Worm (Caenorhabditis elegans): ENCODE data around the gene R12B2.8.

The R12B2.8 gene

DNA sequence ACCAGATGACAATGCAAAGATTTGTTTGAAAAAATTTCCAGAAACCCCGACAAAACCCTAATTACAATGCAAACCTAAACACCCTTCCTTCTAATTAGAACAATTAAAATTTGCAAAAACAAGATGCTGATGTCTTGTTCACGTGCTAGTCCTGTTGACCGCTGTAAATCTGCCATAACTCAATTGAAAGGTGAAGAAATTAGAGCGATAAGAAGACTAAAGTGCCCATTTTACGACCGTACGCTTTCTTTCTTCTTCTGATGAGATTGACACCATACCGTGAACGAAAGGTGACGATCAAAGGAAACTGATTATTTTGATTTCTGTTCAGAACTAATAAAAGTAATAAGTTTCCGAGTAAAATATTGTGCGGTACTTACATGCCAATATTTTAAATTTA lies 10.2 kb upstream of the R12B2.8 start:
- TF ChIP-seq nhr-28 (tag; optimal IDR thresholded peaks at IDR 0.05) (peak; percentile 32), dve-1 (tag; optimal IDR thresholded peaks at IDR 0.05; ENCODE audit: insufficient read depth) (peak; percentile 49), ztf-11 (tag; optimal IDR thresholded peaks at IDR 0.05) (no peak), tra-1 (GFP tag; IDR thresholded peaks at IDR 0.05) (peak; percentile 96), daf-16 (GFP tag; optimal IDR thresholded peaks at IDR 0.05) (no peak), daf-16 (tag; optimal IDR thresholded peaks at IDR 0.05) (peak; percentile 28), hlh-11 (tag; optimal IDR thresholded peaks at IDR 0.05) (peak; percentile 61), dmd-6 (GFP tag; IDR thresholded peaks at IDR 0.05) (peak; percentile 92), php-3 (GFP tag; IDR thresholded peaks at IDR 0.05) (peak; percentile 99), fos-1 (tag; optimal IDR thresholded peaks at IDR 0.05) (no peak), unc-62 (GFP tag; optimal IDR thresholded peaks at IDR 0.05 in 1 of 2) (peak in 1 of 2 experiments; percentile 22), unc-62 (tag; optimal IDR thresholded peaks at IDR 0.05) (no peak), zfp-2 (tag; optimal IDR thresholded peaks at IDR 0.05) (no peak), hlh-30 (tag; optimal IDR thresholded peaks at IDR 0.05; ENCODE audit: insufficient read depth) (peak; percentile 9), ceh-20 (GFP tag; IDR thresholded peaks at IDR 0.05) (peak; percentile 95)

DNA sequence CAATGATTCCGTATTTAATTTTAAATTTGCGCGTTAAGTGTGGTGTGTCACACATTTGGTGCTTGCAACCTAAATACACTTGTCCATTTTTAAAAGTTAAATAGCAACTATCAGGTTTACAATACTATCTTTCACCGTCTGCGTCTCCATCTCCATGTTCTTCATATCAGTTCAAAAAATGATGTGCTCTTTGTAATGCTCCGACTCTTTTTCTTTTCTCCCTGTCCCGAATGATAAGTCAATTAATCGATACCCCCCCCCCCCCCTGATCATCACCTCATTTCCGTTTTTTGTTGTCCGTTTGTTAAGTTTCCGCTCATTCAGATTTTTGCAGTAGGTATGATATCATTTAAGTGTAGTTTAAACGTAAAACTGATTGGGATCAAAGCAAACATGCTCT lies 9.6 kb upstream of the R12B2.8 start:
- TF ChIP-seq ztf-7 (tag; optimal IDR thresholded peaks at IDR 0.05): no peak
- no peak for TF ChIP-seq hlh-30 (tag; optimal IDR thresholded peaks at IDR 0.05; ENCODE audit: insufficient read depth)
- TF ChIP-seq ztf-11 (tag; optimal IDR thresholded peaks at IDR 0.05): no peak
- peak; percentile 27 for TF ChIP-seq hlh-11 (tag; optimal IDR thresholded peaks at IDR 0.05)
- no peak for TF ChIP-seq dmd-8 (GFP tag; IDR thresholded peaks at IDR 0.05)
- TF ChIP-seq ZK337.2 (GFP tag; IDR thresholded peaks at IDR 0.05): no peak
- TF ChIP-seq lin-1 (GFP tag; IDR thresholded peaks at IDR 0.05): peak; percentile 53; the same call in 1 of the 2 replicates
- TF ChIP-seq fkh-10 (GFP tag; optimal IDR thresholded peaks at IDR 0.05): no peak
- peak; percentile 40 for TF ChIP-seq dve-1 (tag; optimal IDR thresholded peaks at IDR 0.05; ENCODE audit: insufficient read depth)
- TF ChIP-seq hif-1 (tag; optimal IDR thresholded peaks at IDR 0.05): no peak
- TF ChIP-seq egl-43 (GFP tag; IDR thresholded peaks at IDR 0.05): no peak
- peak; percentile 47 for TF ChIP-seq nhr-28 (tag; optimal IDR thresholded peaks at IDR 0.05)
- peak; percentile 26; the same call in 1 of the 2 replicates for TF ChIP-seq php-3 (GFP tag; IDR thresholded peaks at IDR 0.05)
- TF ChIP-seq hmg-1.1 (GFP tag; IDR thresholded peaks at IDR 0.05): no peak
- TF ChIP-seq nhr-48 (tag; optimal IDR thresholded peaks at IDR 0.05): no peak
- no peak for TF ChIP-seq snpc-1.2 (GFP tag; IDR thresholded peaks at IDR 0.05)
- TF ChIP-seq cey-2 (tag; optimal IDR thresholded peaks at IDR 0.05; ENCODE audit: borderline replicate concordance, insufficient read depth): no peak
- peak; percentile 57 for TF ChIP-seq pqm-1 (tag; optimal IDR thresholded peaks at IDR 0.05)
- TF ChIP-seq dmd-6 (GFP tag; IDR thresholded peaks at IDR 0.05): peak; percentile 62
- TF ChIP-seq lin-38 (GFP tag; IDR thresholded peaks at IDR 0.05): no peak
- TF ChIP-seq zip-2 (tag; optimal IDR thresholded peaks at IDR 0.05): no peak
- TF ChIP-seq daf-16 (GFP tag; optimal IDR thresholded peaks at IDR 0.05): no peak
- TF ChIP-seq daf-16 (tag; optimal IDR thresholded peaks at IDR 0.05): peak; percentile 22

DNA sequence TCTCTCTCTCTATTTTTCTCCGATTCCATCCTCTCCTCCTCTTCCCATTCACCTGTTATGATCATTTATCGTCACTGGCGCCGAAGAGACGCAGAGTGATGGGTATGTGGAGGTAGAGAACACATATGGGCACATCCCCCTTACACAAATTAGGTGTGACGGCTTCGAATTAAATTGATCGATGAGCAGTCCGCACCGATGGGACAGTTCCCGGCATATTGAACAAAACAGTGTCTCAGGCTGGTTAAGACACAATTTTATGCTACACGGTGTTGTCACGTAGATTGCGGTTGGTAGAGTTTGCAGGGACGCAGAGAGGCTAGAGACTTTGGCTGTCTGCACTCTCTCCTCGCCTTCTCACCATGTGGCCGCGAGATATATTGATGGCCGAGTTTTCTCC lies 8.9 kb upstream of the R12B2.8 start, which contains the start of gene R12B2.7:
TSS of gene R12B2.7 (plus strand) at position 247 of the 400 bp plus-strand sequence.
- TF ChIP-seq tag-97 (GFP tag; IDR thresholded peaks at IDR 0.05) (no peak), lir-3 (tag; optimal IDR thresholded peaks at IDR 0.05) (no peak), ceh-20 (GFP tag; IDR thresholded peaks at IDR 0.05) (peak; percentile 56; the same call in 1 of the 2 replicates), T26A8.4 (GFP tag; IDR thresholded peaks at IDR 0.05) (0 out of 2 replicates have a peak, but pooled peaks have one; percentile 17), ctbp-1 (GFP tag; IDR thresholded peaks at IDR 0.05) (no peak), nhr-28 (tag; optimal IDR thresholded peaks at IDR 0.05) (peak; percentile 45), F49E8.2 (tag; optimal IDR thresholded peaks at IDR 0.05; ENCODE audit: borderline replicate concordance) (no peak), ama-1 (optimal IDR thresholded peaks at IDR 0.05) (no peak), lsy-2 (tag; optimal IDR thresholded peaks at IDR 0.05) (no peak), mes-2 (tag; optimal IDR thresholded peaks at IDR 0.05; ENCODE audit: poor library complexity, severe bottlenecking) (peak; percentile 43), unc-62 (GFP tag; optimal IDR thresholded peaks at IDR 0.05 in 1 of 2) (no peak), unc-62 (tag; optimal IDR thresholded peaks at IDR 0.05) (no peak), mxl-3 (GFP tag; optimal IDR thresholded peaks at IDR 0.05) (peak; percentile 30), nhr-10 (tag; optimal IDR thresholded peaks at IDR 0.05) (no peak), dmd-6 (GFP tag; IDR thresholded peaks at IDR 0.05) (peak; percentile 21; the same call in 1 of the 2 replicates), ceh-82 (tag; optimal IDR thresholded peaks at IDR 0.05) (no peak), zip-2 (tag; optimal IDR thresholded peaks at IDR 0.05) (no peak), hlh-11 (tag; optimal IDR thresholded peaks at IDR 0.05) (peak; percentile 76), daf-16 (GFP tag; optimal IDR thresholded peaks at IDR 0.05) (no peak), daf-16 (tag; optimal IDR thresholded peaks at IDR 0.05) (peak; percentile 18), dmd-8 (GFP tag; IDR thresholded peaks at IDR 0.05) (no peak), ztf-7 (tag; optimal IDR thresholded peaks at IDR 0.05) (no peak)

Data from whole organism, L4 larva.